Worm (Caenorhabditis elegans) whole organism, L3 larva: ENCODE results near the gene rop-1.

Experiments
- R02D3.7 ChIP-seq: fragments of 150-350 bp; optimal IDR thresholded peaks from 2 replicates; lab custom pipeline; 2014; ENCODE audit warnings: missing biosample characterization, missing genetic modification characterization
- ZK546.5 ChIP-seq: sonication (generic microtip); optimal IDR thresholded peaks from 2 replicates; lab custom pipeline; 2017; ENCODE audit warnings: missing biosample characterization, missing genetic modification characterization
- nhr-28 ChIP-seq: fragments of 150-350 bp; optimal IDR thresholded peaks from 2 replicates; lab custom pipeline; 2014; ENCODE audit warnings: missing biosample characterization, missing genetic modification characterization
- unc-62 ChIP-seq: fragments of 150-350 bp; sonication (generic microtip); optimal IDR thresholded peaks from 4 replicates; lab custom pipeline; 2014; ENCODE audit warnings: missing biosample characterization, missing genetic modification reagents, missing genetic modification characterization
- ztf-11 ChIP-seq: fragments of 150-350 bp; optimal IDR thresholded peaks from 2 replicates; lab custom pipeline; 2014; ENCODE audit warnings: missing biosample characterization, missing genetic modification characterization

DNA sequence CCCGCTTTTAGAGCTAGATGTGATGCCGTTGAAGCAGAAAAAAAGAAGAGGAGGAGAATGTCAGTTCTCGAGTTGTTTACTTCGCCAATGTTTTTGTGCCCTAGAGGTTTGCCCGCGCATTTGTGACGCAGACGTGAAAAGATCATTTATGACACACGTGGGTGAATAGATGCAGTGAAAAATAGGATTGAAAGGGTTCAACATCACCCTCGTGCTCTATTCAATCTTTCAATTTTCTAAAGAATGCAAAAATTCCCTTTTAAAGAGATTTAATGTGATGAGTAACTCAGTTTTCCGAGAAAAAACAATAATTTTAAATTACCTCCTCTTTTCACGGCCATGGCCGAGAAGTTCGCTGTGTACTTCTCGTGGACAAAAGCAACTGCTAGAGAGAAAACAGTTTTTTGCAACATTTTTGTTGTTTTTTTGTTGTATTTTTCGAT is 8.4 kb downstream of the rop-1 start:
- TF ChIP-seq R02D3.7 (tag; lab: Kevin White, UChicago) (no peak), ZK546.5 (tag; lab: Kevin White, UChicago) (no peak), unc-62 (GFP tag; lab: Kevin White, UChicago) (no peak), ztf-11 (tag; lab: Kevin White, UChicago) (no peak), nhr-28 (tag; lab: Kevin White, UChicago) (no peak)
